Worm (Caenorhabditis elegans) whole organism, L2 larva: Measurements from ENCODE around the gene ctsa-2.

ENCODE experiments used
- alr-1 ChIP-seq: fragments of 150-350 bp; optimal IDR thresholded peaks from 2 replicates; lab custom pipeline; 2014; ENCODE audit warnings: missing biosample characterization, missing genetic modification characterization
- aly-2 ChIP-seq: fragments of 150-350 bp; optimal IDR thresholded peaks from 2 replicates; lab custom pipeline; 2014; ENCODE audit warnings: missing biosample characterization, missing genetic modification characterization
- ceh-16 ChIP-seq: fragments of 150-350 bp; optimal IDR thresholded peaks from 2 replicates; lab custom pipeline; 2014; ENCODE audit warnings: missing biosample characterization, missing genetic modification characterization
- egl-27 ChIP-seq: sonication (generic microtip); optimal IDR thresholded peaks from 3 replicates; lab custom pipeline; 2017; ENCODE audit warnings: missing biosample characterization, missing genetic modification reagents, missing genetic modification characterization
- elt-1 ChIP-seq: fragments of 150-350 bp; optimal IDR thresholded peaks from 2 replicates; lab custom pipeline; 2014; ENCODE audit warnings: missing biosample characterization, missing genetic modification characterization
- lin-39 ChIP-seq: fragments of 150-350 bp; optimal IDR thresholded peaks from 2 replicates; lab custom pipeline; 2014; ENCODE audit warnings: missing biosample characterization, missing genetic modification reagents, missing genetic modification characterization
- lsy-2 ChIP-seq, 2 experiments: fragments of 150-350 bp in 1 of 2; sonication (generic microtip) in 1 of 2; optimal IDR thresholded peaks; 2 replicates each; lab custom pipeline; 2014 to 2017; ENCODE audit warnings: missing biosample characterization in 2 of 2, missing genetic modification characterization in 2 of 2
- nhr-237 ChIP-seq: fragments of 150-350 bp; optimal IDR thresholded peaks from 2 replicates; lab custom pipeline; 2014; ENCODE audit warnings: missing biosample characterization, missing genetic modification characterization
- zag-1 ChIP-seq: fragments of 150-350 bp; optimal IDR thresholded peaks from 2 replicates; lab custom pipeline; 2014; ENCODE audit warnings: missing biosample characterization, missing genetic modification characterization

ce11 chrX:6462479-6462878 is 32.1 kb upstream of the ctsa-2 start:
- TF ChIP-seq elt-1 (tag; lab: Kevin White, UChicago): no peak
- no peak for TF ChIP-seq ceh-16 (tag; lab: Kevin White, UChicago)
- no peak for TF ChIP-seq aly-2 (tag; lab: Kevin White, UChicago)
- TF ChIP-seq nhr-237 (tag; lab: Kevin White, UChicago): no peak
- no peak for TF ChIP-seq lsy-2 (tag; optimal IDR thresholded peaks at IDR 0.05; lab: Kevin White, UChicago)
- no peak for TF ChIP-seq egl-27 (tag; lab: Kevin White, UChicago)
- TF ChIP-seq zag-1 (tag; lab: Kevin White, UChicago): no peak
- TF ChIP-seq alr-1 (tag; lab: Kevin White, UChicago): no peak
- no peak for TF ChIP-seq lin-39 (tag; lab: Kevin White, UChicago)
